Worm (Caenorhabditis elegans) whole organism, L4 larva: Measurements from ENCODE around the gene gei-3.

Experiments used
- arid-1 ChIP-seq: fragments of 200-800 bp; sonication (Bioruptor generic); conservative IDR thresholded peaks from 2 replicates; pipeline ENCODE4 v1.3.6; 2022; ENCODE audit warnings: missing genetic modification reagents, missing genetic modification characterization, missing compliant biosample characterization
- lsy-2 ChIP-seq, 2 experiments: fragments of 150-350 bp in 1 of 2; sonication (generic microtip) in 1 of 2; optimal IDR thresholded peaks; 2 replicates each; lab custom pipeline; 2014 to 2017; ENCODE audit warnings: missing biosample characterization in 2 of 2, missing genetic modification characterization in 2 of 2
- nhr-102 ChIP-seq: sonication (generic microtip); optimal IDR thresholded peaks from 2 replicates; lab custom pipeline; 2016; ENCODE audit warnings: mild to moderate bottlenecking, missing genetic modification characterization, moderate library complexity, missing compliant biosample characterization
- nhr-76 ChIP-seq: fragments of 150-350 bp; optimal IDR thresholded peaks from 2 replicates; lab custom pipeline; 2014; ENCODE audit warnings: missing biosample characterization, missing genetic modification characterization
- pqm-1 ChIP-seq: sonication (generic microtip); optimal IDR thresholded peaks from 2 replicates; lab custom pipeline; 2017; ENCODE audit warnings: missing biosample characterization, missing genetic modification characterization
- skn-1 ChIP-seq: fragments of 150-350 bp; optimal IDR thresholded peaks from 2 replicates; lab custom pipeline; 2014; ENCODE audit warnings: missing biosample characterization, missing genetic modification characterization
- vab-7 ChIP-seq: fragments of 200-800 bp; sonication (Bioruptor generic); IDR thresholded peaks from 2 replicates; pipeline ENCODE4 v1.3.6; 2022; ENCODE audit warnings: missing genetic modification reagents, missing genetic modification characterization, missing compliant biosample characterization

DNA sequence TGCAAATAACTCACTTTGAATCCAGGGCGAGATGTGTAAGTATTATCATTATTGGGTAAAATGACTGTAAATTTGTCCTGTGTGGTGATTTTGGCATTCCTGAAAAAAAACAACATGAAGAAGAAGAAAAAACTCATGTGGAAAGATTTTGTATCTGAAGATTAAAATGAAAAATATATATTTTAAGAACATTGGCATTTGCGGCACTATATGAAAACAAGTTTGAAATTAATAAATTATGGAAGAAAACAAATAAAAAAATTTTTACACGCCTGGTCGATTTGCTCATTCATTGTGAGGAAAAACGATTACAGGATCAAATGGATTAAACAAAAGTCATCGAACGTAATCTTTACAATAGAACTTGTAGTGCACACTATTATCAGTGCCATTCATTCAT is 43.7 kb downstream of the gei-3 start, which contains the start of gene ilc-17.1:
- no peak for TF ChIP-seq nhr-76 (tag; lab: Kevin White, UChicago)
- no peak for TF ChIP-seq pqm-1 (tag; lab: Kevin White, UChicago)
- TF ChIP-seq nhr-102 (tag; lab: Kevin White, UChicago), result no peak
- no peak for TF ChIP-seq vab-7 (GFP tag; lab: Robert Waterston, UW)
- TF ChIP-seq arid-1 (GFP tag; lab: Robert Waterston, UW), result no peak
- TF ChIP-seq skn-1, result no peak
- TF ChIP-seq lsy-2 (tag; optimal IDR thresholded peaks at IDR 0.05; lab: Kevin White, UChicago), result no peak
